Fruit fly (Drosophila melanogaster) whole organism, embryonic: ENCODE results near the gene parvin.

Source experiments
- ATbp ChIP-seq: fragments of 200-800 bp; sonication (Bioruptor generic); optimal IDR thresholded peaks from 2 replicates; lab custom pipeline; 2017; ENCODE audit warnings: missing biosample characterization, mild to moderate bottlenecking, missing genetic modification characterization, missing genetic modification reagents
- CG10979 ChIP-seq: fragments of 200-800 bp; sonication (Bioruptor generic); optimal IDR thresholded peaks from 2 replicates; lab custom pipeline; 2018; ENCODE audit warnings: missing biosample characterization, mild to moderate bottlenecking, missing genetic modification characterization, moderate library complexity
- CG12236 ChIP-seq: fragments of 200-800 bp; sonication (Bioruptor generic); optimal IDR thresholded peaks from 2 replicates; lab custom pipeline; 2016; ENCODE audit warnings: missing biosample characterization, missing genetic modification characterization
- CG12744 ChIP-seq: fragments of 200-800 bp; sonication (Bioruptor generic); optimal IDR thresholded peaks from 2 replicates; lab custom pipeline; 2016; ENCODE audit warnings: missing biosample characterization, missing genetic modification characterization
- CG13123 ChIP-seq: fragments of 200-800 bp; sonication (Bioruptor generic); optimal IDR thresholded peaks from 2 replicates; lab custom pipeline; 2016; ENCODE audit warnings: missing biosample characterization, missing genetic modification characterization
- CG14860 ChIP-seq: fragments of 200-800 bp; sonication (Bioruptor generic); IDR thresholded peaks from 3 replicates; pipeline ENCODE4 v1.3.6; 2022; ENCODE audit warnings: missing biosample characterization, missing genetic modification characterization; ENCODE audit not compliant: partially characterized antibody
- CG1602 ChIP-seq: fragments of 200-800 bp; sonication (Bioruptor generic); optimal IDR thresholded peaks from 3 replicates; lab custom pipeline; 2016; ENCODE audit warnings: missing biosample characterization, missing genetic modification characterization
- CG17385 ChIP-seq: fragments of 200-800 bp; sonication (Bioruptor generic); optimal IDR thresholded peaks from 3 replicates; lab custom pipeline; 2018; ENCODE audit warnings: missing biosample characterization, mild to moderate bottlenecking, missing genetic modification characterization
- CG1832 ChIP-seq: fragments of 200-800 bp; sonication (Bioruptor generic); optimal IDR thresholded peaks from 2 replicates; lab custom pipeline; 2017; ENCODE audit warnings: missing biosample characterization, mild to moderate bottlenecking, missing genetic modification characterization, inconsistent platforms
- CG18476 ChIP-seq: fragments of 200-800 bp; sonication (Bioruptor generic); optimal IDR thresholded peaks from 2 replicates; lab custom pipeline; 2016; ENCODE audit warnings: missing biosample characterization, mild to moderate bottlenecking, missing genetic modification characterization
- CG18619 ChIP-seq: fragments of 200-800 bp; sonication (Bioruptor generic); optimal IDR thresholded peaks from 3 replicates; lab custom pipeline; 2017; ENCODE audit warnings: missing biosample characterization, mild to moderate bottlenecking, missing genetic modification characterization
- CG2712 ChIP-seq: fragments of 200-800 bp; optimal IDR thresholded peaks from 3 replicates; lab custom pipeline; 2019; ENCODE audit warnings: missing biosample characterization, mild to moderate bottlenecking, missing genetic modification characterization, moderate library complexity
- CG30020 ChIP-seq: fragments of 200-800 bp; optimal IDR thresholded peaks from 2 replicates; lab custom pipeline; 2019; ENCODE audit warnings: missing biosample characterization, mild to moderate bottlenecking, missing genetic modification characterization, moderate library complexity
- CG3065 ChIP-seq: fragments of 200-800 bp; sonication (Bioruptor generic); optimal IDR thresholded peaks from 2 replicates; lab custom pipeline; 2016; ENCODE audit warnings: missing biosample characterization, missing genetic modification characterization
- CG32772 ChIP-seq: fragments of 200-800 bp; sonication (Bioruptor generic); IDR thresholded peaks from 2 replicates; pipeline ENCODE4 v1.3.6; 2022; ENCODE audit warnings: missing biosample characterization, missing genetic modification characterization
- CG4404 ChIP-seq: fragments of 200-800 bp; sonication (Bioruptor generic); IDR thresholded peaks from 2 replicates; pipeline ENCODE4 v1.3.6; 2022; ENCODE audit warnings: missing biosample characterization, missing genetic modification characterization
- CG5245 ChIP-seq: fragments of 200-800 bp; sonication (Bioruptor generic); optimal IDR thresholded peaks from 3 replicates; lab custom pipeline; 2016; ENCODE audit warnings: missing biosample characterization, missing genetic modification characterization
- CG6689 ChIP-seq: fragments of 200-800 bp; sonication (Bioruptor generic); IDR thresholded peaks from 2 replicates; pipeline ENCODE4 v1.3.6; 2022; ENCODE audit warnings: missing biosample characterization, missing genetic modification characterization
- CG6813 ChIP-seq: fragments of 200-800 bp; sonication (Bioruptor generic); optimal IDR thresholded peaks from 2 replicates; lab custom pipeline; 2017; ENCODE audit warnings: missing biosample characterization, missing genetic modification characterization, mild to moderate bottlenecking, moderate library complexity, missing genetic modification reagents
- CG8924 ChIP-seq: fragments of 200-800 bp; optimal IDR thresholded peaks from 3 replicates; lab custom pipeline; 2019; ENCODE audit warnings: missing biosample characterization, mild to moderate bottlenecking, missing genetic modification characterization, moderate library complexity
- CG9932 ChIP-seq: fragments of 200-800 bp; sonication (Bioruptor generic); IDR thresholded peaks from 2 replicates; pipeline ENCODE4 v1.3.6; 2022; ENCODE audit warnings: missing biosample characterization, missing genetic modification characterization
- Dad ChIP-seq: fragments of 200-800 bp; sonication (Bioruptor generic); optimal IDR thresholded peaks from 3 replicates; lab custom pipeline; 2016; ENCODE audit warnings: missing biosample characterization, missing genetic modification characterization
- Dbx ChIP-seq: fragments of 200-800 bp; sonication (Bioruptor generic); IDR thresholded peaks from 3 replicates; pipeline ENCODE4 v1.3.6; 2022; ENCODE audit warnings: missing biosample characterization, missing genetic modification characterization
- Dip3 ChIP-seq: fragments of 200-800 bp; sonication (Bioruptor generic); optimal IDR thresholded peaks from 3 replicates; lab custom pipeline; 2016; ENCODE audit warnings: missing biosample characterization, missing genetic modification characterization
- HLH54F ChIP-seq: fragments of 200-800 bp; sonication (Bioruptor generic); optimal IDR thresholded peaks from 3 replicates; lab custom pipeline; 2016; ENCODE audit warnings: missing biosample characterization, missing genetic modification characterization
- Hr78 ChIP-seq, 2 experiments: fragments of 200-800 bp in 1 of 2; fragments of >200 bp in 1 of 2; sonication (Bioruptor generic) in 1 of 2; optimal IDR thresholded peaks; 2 replicates each; lab custom pipeline; 2017 to 2019; ENCODE audit warnings: missing biosample characterization in 2 of 2, missing genetic modification characterization in 2 of 2, mild to moderate bottlenecking in 1 of 2, moderate library complexity in 1 of 2
- Lhr ChIP-seq: fragments of 200-800 bp; sonication (Bioruptor generic); optimal IDR thresholded peaks from 3 replicates; lab custom pipeline; 2017; ENCODE audit warnings: mild to moderate bottlenecking, missing biosample characterization, missing genetic modification reagents, missing genetic modification characterization
- Lim3 ChIP-seq: fragments of 200-800 bp; sonication (Bioruptor generic); IDR thresholded peaks from 2 replicates; pipeline ENCODE4 v1.3.6; 2022; ENCODE audit warnings: missing biosample characterization, missing genetic modification characterization
- Meics ChIP-seq: fragments of 200-800 bp; sonication (Bioruptor generic); optimal IDR thresholded peaks from 2 replicates; lab custom pipeline; 2017; ENCODE audit warnings: missing biosample characterization, mild to moderate bottlenecking, missing genetic modification characterization
- Sox100B ChIP-seq: fragments of 200-800 bp; sonication (Bioruptor generic); optimal IDR thresholded peaks from 3 replicates; lab custom pipeline; 2018; ENCODE audit warnings: missing biosample characterization, mild to moderate bottlenecking, missing genetic modification characterization
- chn ChIP-seq: fragments of 200-800 bp; sonication (Bioruptor generic); optimal IDR thresholded peaks from 2 replicates; lab custom pipeline; 2016; ENCODE audit warnings: missing biosample characterization, missing genetic modification characterization
- crol ChIP-seq: fragments of 200-800 bp; sonication (Bioruptor generic); IDR thresholded peaks from 2 replicates; pipeline ENCODE4 v1.3.6; 2022; ENCODE audit warnings: missing biosample characterization, missing genetic modification characterization
- danr ChIP-seq: fragments of 200-800 bp; sonication (Bioruptor generic); IDR thresholded peaks from 2 replicates; pipeline ENCODE4 v1.3.6; 2022; ENCODE audit warnings: missing biosample characterization, missing genetic modification characterization
- dmrt11E ChIP-seq: fragments of 200-800 bp; sonication (Bioruptor generic); optimal IDR thresholded peaks from 3 replicates; lab custom pipeline; 2018; ENCODE audit warnings: missing biosample characterization, mild to moderate bottlenecking, missing genetic modification characterization, moderate library complexity
- eve ChIP-seq, 2 experiments: fragments of >200 bp; optimal IDR thresholded peaks; 2 replicates each; lab custom pipeline; 2017; ENCODE audit warnings: missing biosample characterization in 2 of 2, missing genetic modification characterization in 2 of 2
- maf-S ChIP-seq: fragments of 200-800 bp; sonication (Bioruptor generic); optimal IDR thresholded peaks from 2 replicates; lab custom pipeline; 2016; ENCODE audit warnings: missing biosample characterization, missing genetic modification characterization
- mam ChIP-seq: fragments of 200-800 bp; sonication (Bioruptor generic); optimal IDR thresholded peaks from 3 replicates; lab custom pipeline; 2016; ENCODE audit warnings: missing biosample characterization, missing genetic modification characterization
- nau ChIP-seq: fragments of 200-800 bp; sonication (Bioruptor generic); optimal IDR thresholded peaks from 3 replicates; lab custom pipeline; 2017; ENCODE audit warnings: missing biosample characterization, mild to moderate bottlenecking, missing genetic modification characterization, missing genetic modification reagents
- onecut ChIP-seq: fragments of 200-800 bp; sonication (Bioruptor generic); IDR thresholded peaks from 2 replicates; pipeline ENCODE4 v1.3.6; 2022; ENCODE audit warnings: missing biosample characterization, missing genetic modification characterization
- pb ChIP-seq: fragments of 200-800 bp; sonication (Bioruptor generic); optimal IDR thresholded peaks from 3 replicates; lab custom pipeline; 2016; ENCODE audit warnings: missing biosample characterization, missing genetic modification characterization
- prd ChIP-seq, 3 experiments: fragments of >200 bp in 2 of 3; fragments of 200-800 bp in 1 of 3; sonication (Bioruptor generic) in 1 of 3; optimal IDR thresholded peaks in 2 of 3; IDR thresholded peaks in 1 of 3; 2 replicates in 2 of 3; 3 replicates in 1 of 3; pipeline versions ENCODE4 v1.3.6 to Lab custom; 2017 to 2022; ENCODE audit warnings: missing biosample characterization in 1 of 3, missing genetic modification characterization in 1 of 3
- ro ChIP-seq: fragments of 200-800 bp; sonication (Bioruptor generic); IDR thresholded peaks from 2 replicates; pipeline ENCODE4 v1.3.6; 2022; ENCODE audit warnings: missing biosample characterization, missing genetic modification characterization
- sim ChIP-seq: fragments of 200-800 bp; sonication (Bioruptor generic); IDR thresholded peaks from 2 replicates; pipeline ENCODE4 v1.3.6; 2022; ENCODE audit warnings: missing biosample characterization, missing genetic modification characterization
- sqz ChIP-seq: fragments of 200-800 bp; sonication (Bioruptor generic); optimal IDR thresholded peaks from 3 replicates; lab custom pipeline; 2018; ENCODE audit warnings: missing biosample characterization, mild to moderate bottlenecking, missing genetic modification characterization
- stwl ChIP-seq: fragments of 200-800 bp; sonication (Bioruptor generic); optimal IDR thresholded peaks from 3 replicates; lab custom pipeline; 2018; ENCODE audit warnings: missing biosample characterization, mild to moderate bottlenecking, missing genetic modification characterization, moderate library complexity
- sug ChIP-seq: fragments of 200-800 bp; optimal IDR thresholded peaks from 2 replicates; lab custom pipeline; 2019; ENCODE audit warnings: missing biosample characterization, mild to moderate bottlenecking, missing genetic modification characterization, moderate library complexity
- tup ChIP-seq: fragments of 200-800 bp; sonication (Bioruptor generic); optimal IDR thresholded peaks from 2 replicates; lab custom pipeline; 2016; ENCODE audit warnings: missing biosample characterization, mild to moderate bottlenecking, missing genetic modification characterization, moderate library complexity
- zen2 ChIP-seq: fragments of 200-800 bp; sonication (Bioruptor generic); IDR thresholded peaks from 3 replicates; pipeline ENCODE4 v1.3.6; 2022; ENCODE audit warnings: missing biosample characterization, missing genetic modification characterization; ENCODE audit not compliant: partially characterized antibody
- zfh2 ChIP-seq: fragments of 200-800 bp; sonication (Bioruptor generic); optimal IDR thresholded peaks from 2 replicates; lab custom pipeline; 2016; ENCODE audit warnings: missing biosample characterization, missing genetic modification characterization

The parvin gene

dm6 chrX:19769821-19770519, 24.1 kb downstream of the parvin start (continued):
- peak; percentile 95 for TF ChIP-seq crol (GFP tag; lab: Robert Waterston, UW)
- 0 out of 2 replicates have a peak, but pooled peaks have one; percentile 13 for TF ChIP-seq CG32772 (GFP tag; lab: Robert Waterston, UW)
- no peak for TF ChIP-seq Dip3 (GFP tag; lab: Kevin White, UChicago)
- peak; percentile 48; the same call in 1 of the 2 replicates for TF ChIP-seq sim (GFP tag; lab: Robert Waterston, UW)
- no peak for TF ChIP-seq CG14860 (GFP tag; lab: Robert Waterston, UW)
- TF ChIP-seq Sox100B: peak; percentile 32
- TF ChIP-seq CG12236 (GFP tag; lab: Kevin White, UChicago): peak; percentile 53
- peak; percentile 74 for TF ChIP-seq CG2712
- TF ChIP-seq zen2: no peak
- TF ChIP-seq CG6813 (GFP tag; lab: Kevin White, UChicago): peak; percentile 40
- 0 out of 2 replicates have a peak, but pooled peaks have one; percentile 10 for TF ChIP-seq ro (GFP tag; lab: Robert Waterston, UW)
- no peak for TF ChIP-seq danr (GFP tag; lab: Robert Waterston, UW)
- no peak for TF ChIP-seq tup (GFP tag; lab: Kevin White, UChicago)
- peak; percentile 37 for TF ChIP-seq chn (GFP tag; lab: Kevin White, UChicago)
- no peak for TF ChIP-seq nau (GFP tag; lab: Kevin White, UChicago)
- TF ChIP-seq HLH54F (GFP tag; lab: Kevin White, UChicago): peak; percentile 15
- no peak for TF ChIP-seq Lhr
- TF ChIP-seq ATbp: peak; percentile 25
- TF ChIP-seq CG10979 (tag; lab: Kevin White, UChicago): peak; percentile 79
- TF ChIP-seq prd (optimal IDR thresholded peaks at IDR 0.05; lab: Kevin White, UChicago): no peak
- TF ChIP-seq prd (GFP tag; IDR thresholded peaks at IDR 0.05; lab: Robert Waterston, UW): peak; percentile 61; the same call in 2 of the 3 replicates
- TF ChIP-seq zfh2 (GFP tag; lab: Kevin White, UChicago): no peak
- TF ChIP-seq Hr78 (GFP tag; optimal IDR thresholded peaks at IDR 0.05; lab: Kevin White, UChicago): no peak
- no peak for TF ChIP-seq CG30020 (tag; lab: Kevin White, UChicago)
- TF ChIP-seq pb (GFP tag; lab: Kevin White, UChicago): no peak
- peak; percentile 29 for TF ChIP-seq CG8924 (tag; lab: Kevin White, UChicago)
- TF ChIP-seq Lim3 (GFP tag; lab: Robert Waterston, UW): no peak
- TF ChIP-seq Dbx (GFP tag; lab: Robert Waterston, UW): no peak
- peak; percentile 3 for TF ChIP-seq CG18619
- peak; percentile 38 for TF ChIP-seq CG18476 (GFP tag; lab: Kevin White, UChicago)
- TF ChIP-seq onecut (GFP tag; lab: Robert Waterston, UW): peak; percentile 37; the same call in 1 of the 2 replicates
- TF ChIP-seq CG1602 (GFP tag; lab: Kevin White, UChicago): peak; percentile 25
- peak; percentile 72 for TF ChIP-seq CG17385 (GFP tag; lab: Kevin White, UChicago)
- TF ChIP-seq CG3065 (GFP tag; lab: Kevin White, UChicago): peak; percentile 0
- no peak for TF ChIP-seq CG13123 (GFP tag; lab: Kevin White, UChicago)
- TF ChIP-seq CG1832: peak; percentile 29
- TF ChIP-seq sqz (GFP tag; lab: Kevin White, UChicago): peak; percentile 28
- TF ChIP-seq CG6689 (GFP tag; lab: Robert Waterston, UW): peak; percentile 61
- no peak for TF ChIP-seq mam (GFP tag; lab: Kevin White, UChicago)
- peak; percentile 26 for TF ChIP-seq CG5245
- peak; percentile 20 for TF ChIP-seq stwl (tag; lab: Kevin White, UChicago)
- TF ChIP-seq CG9932: peak; percentile 22; the same call in 1 of the 2 replicates
- peak; percentile 87 for TF ChIP-seq dmrt11E (tag; lab: Kevin White, UChicago)
- no peak for TF ChIP-seq sug
- peak; percentile 9 for TF ChIP-seq CG12744 (GFP tag; lab: Kevin White, UChicago)
- peak; percentile 11 for TF ChIP-seq maf-S (GFP tag; lab: Kevin White, UChicago)
- TF ChIP-seq Meics: peak; percentile 1
- TF ChIP-seq CG4404 (GFP tag; lab: Robert Waterston, UW): peak; percentile 32; the same call in 1 of the 2 replicates
- TF ChIP-seq Dad (GFP tag; lab: Kevin White, UChicago): no peak
- no peak for TF ChIP-seq eve (GFP tag; optimal IDR thresholded peaks at IDR 0.05; lab: Kevin White, UChicago)
